Worm (Caenorhabditis elegans) whole organism, L3 larva: Measurements from ENCODE around the gene C02D5.2.

Experiments used
- ZK546.5 ChIP-seq: sonication (generic microtip); optimal IDR thresholded peaks from 2 replicates; lab custom pipeline; 2017; ENCODE audit warnings: missing biosample characterization, missing genetic modification characterization
- ceh-9 ChIP-seq: sonication (generic microtip); optimal IDR thresholded peaks from 2 replicates; lab custom pipeline; 2018; ENCODE audit warnings: missing biosample characterization, missing genetic modification characterization
- egl-27 ChIP-seq: sonication (generic microtip); optimal IDR thresholded peaks from 4 replicates; lab custom pipeline; 2017; ENCODE audit warnings: missing biosample characterization, missing genetic modification reagents, missing genetic modification characterization
- elt-3 ChIP-seq, 3 experiments: fragments of 150-350 bp in 1 of 3; sonication (generic microtip) in 2 of 3; optimal IDR thresholded peaks; 2 replicates in 2 of 3; 4 replicates in 1 of 3; lab custom pipeline; 2014 to 2017; ENCODE audit warnings: missing biosample characterization in 3 of 3, missing genetic modification characterization in 3 of 3
- nhr-25 ChIP-seq: sonication (generic microtip); optimal IDR thresholded peaks from 2 replicates; lab custom pipeline; 2017; ENCODE audit warnings: missing biosample characterization, missing genetic modification characterization

DNA sequence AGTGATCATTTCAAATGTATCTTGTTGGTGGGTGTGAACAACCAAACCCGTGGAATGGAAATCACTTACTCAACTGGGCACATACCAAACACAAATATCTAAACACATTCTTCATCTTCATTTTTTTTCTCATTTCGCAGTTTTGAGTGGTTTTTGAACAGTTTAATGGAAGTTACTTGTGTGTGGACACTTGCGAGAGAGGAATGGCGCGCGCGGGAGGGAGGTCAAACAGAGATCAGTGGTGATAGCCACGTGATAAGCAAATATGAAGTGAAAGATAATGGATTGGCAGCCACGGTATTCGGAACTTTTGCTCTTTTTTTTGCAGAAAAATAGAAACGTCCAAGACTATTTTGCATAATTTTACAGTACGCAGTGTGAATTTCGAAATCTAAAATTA lies 36.5 kb upstream of the C02D5.2 start:
- TF ChIP-seq nhr-25 (tag; lab: Kevin White, UChicago) (no peak), ceh-9 (tag; lab: Kevin White, UChicago) (no peak), egl-27 (tag; lab: Kevin White, UChicago) (no peak), elt-3 (tag; optimal IDR thresholded peaks at IDR 0.05; lab: Kevin White, UChicago) (no peak), ZK546.5 (tag; lab: Kevin White, UChicago) (no peak)
